Worm (Caenorhabditis elegans) whole organism, young adult: ENCODE data around the gene str-225.

ENCODE experiments used
- F23B12.7 ChIP-seq: sonication (generic microtip); optimal IDR thresholded peaks from 2 replicates; lab custom pipeline; 2017; ENCODE audit warnings: missing genetic modification characterization, mild to moderate bottlenecking, missing compliant biosample characterization, antibody characterized with exemption, moderate library complexity; ENCODE audit not compliant: insufficient read depth
- Y79H2A.3 ChIP-seq: fragments of 200-800 bp; sonication (Bioruptor generic); conservative IDR thresholded peaks from 2 replicates; pipeline ENCODE4 v1.3.6; 2022; ENCODE audit warnings: missing genetic modification reagents, missing genetic modification characterization, missing compliant biosample characterization
- dpl-1 ChIP-seq: fragments of 150-350 bp; optimal IDR thresholded peaks from 2 replicates; lab custom pipeline; 2014; ENCODE audit warnings: missing biosample characterization, missing genetic modification reagents, missing genetic modification characterization
- efl-1 ChIP-seq: fragments of 150-350 bp; optimal IDR thresholded peaks from 2 replicates; lab custom pipeline; 2014; ENCODE audit warnings: missing biosample characterization, missing genetic modification reagents, missing genetic modification characterization
- madf-10 ChIP-seq: sonication (generic microtip); optimal IDR thresholded peaks from 2 replicates; lab custom pipeline; 2016; ENCODE audit warnings: mild to moderate bottlenecking, missing genetic modification characterization, missing compliant biosample characterization
- mes-4 ChIP-seq: sonication (generic microtip); optimal IDR thresholded peaks from 2 replicates; lab custom pipeline; 2016; ENCODE audit warnings: missing genotype, missing genetic modification characterization, missing compliant biosample characterization
- nhr-120 ChIP-seq: fragments of 200-800 bp; sonication (Bioruptor generic); IDR thresholded peaks from 2 replicates; pipeline ENCODE4 v1.3.6; 2022; ENCODE audit warnings: missing genetic modification characterization, missing compliant biosample characterization
- nhr-179 ChIP-seq: sonication (generic microtip); optimal IDR thresholded peaks from 2 replicates; lab custom pipeline; 2016; ENCODE audit warnings: mild to moderate bottlenecking, missing genetic modification characterization, missing compliant biosample characterization
- unc-62 ChIP-seq: fragments of 150-350 bp; optimal IDR thresholded peaks from 2 replicates; lab custom pipeline; 2014; ENCODE audit warnings: missing biosample characterization, missing genetic modification reagents, missing genetic modification characterization

ce11 chrV:3490435-3490834 is 17.2 kb upstream of the str-225 start, which contains the start of gene srbc-36:
- TF ChIP-seq Y79H2A.3 (GFP tag; lab: Robert Waterston, UW): no peak
- TF ChIP-seq mes-4 (tag; lab: Kevin White, UChicago): no peak
- TF ChIP-seq efl-1 (GFP tag; lab: Kevin White, UChicago): no peak
- TF ChIP-seq dpl-1 (GFP tag; lab: Kevin White, UChicago): no peak
- TF ChIP-seq nhr-120: no peak
- TF ChIP-seq madf-10 (tag; lab: Kevin White, UChicago): no peak
- no peak for TF ChIP-seq F23B12.7 (tag; lab: Kevin White, UChicago)
- TF ChIP-seq unc-62 (GFP tag; lab: Kevin White, UChicago): no peak
- TF ChIP-seq nhr-179: no peak
